Fruit fly (Drosophila melanogaster): ENCODE data around the gene CG17648.
A peak's percentile ranks its signal among the peaks of the same experiment; 100 is the strongest.

The CG17648 gene

dm6 chr2L:1732189-1732588 is 19.9 kb upstream of the CG17648 start, which contains the start of the genes CG17652 and CG17646 (continued):
- no peak for TF ChIP-seq zen (tag; optimal IDR thresholded peaks at IDR 0.05)
- peak; percentile 33 for TF ChIP-seq stwl (tag; optimal IDR thresholded peaks at IDR 0.05)
- peak; percentile 71 for TF ChIP-seq MBD-R2 (GFP tag; IDR thresholded peaks at IDR 0.05)

dm6 chr2L:1733155-1733813 is 18.8 kb upstream of the CG17648 start:
- TF ChIP-seq ac (GFP tag; optimal IDR thresholded peaks at IDR 0.05) (no peak), zfh1 (GFP tag; IDR thresholded peaks at IDR 0.05) (no peak), Med (GFP tag) (peak; percentile 33), CG7372 (GFP tag; IDR thresholded peaks at IDR 0.05) (no peak), cwo (GFP tag; optimal IDR thresholded peaks at IDR 0.05) (no peak), kni (GFP tag; optimal IDR thresholded peaks at IDR 0.05) (peak; percentile 67), CG18619 (GFP tag; optimal IDR thresholded peaks at IDR 0.05) (no peak), chinmo (GFP tag; IDR thresholded peaks at IDR 0.05; ENCODE audit: partially characterized antibody) (0 out of 4 replicates have a peak, but pooled peaks have one; percentile 22)

dm6 chr2L:1735133-1735532 is 17.0 kb upstream of the CG17648 start:
- TF ChIP-seq Mrtf (GFP tag; IDR thresholded peaks at IDR 0.05) (no peak), fd64A (GFP tag; optimal IDR thresholded peaks at IDR 0.05) (peak; percentile 12), CG3995 (GFP tag; optimal IDR thresholded peaks at IDR 0.05) (no peak), CG8290 (GFP tag; optimal IDR thresholded peaks at IDR 0.05) (no peak), CG8290 (tag; optimal IDR thresholded peaks at IDR 0.05) (peak in 1 of 2 experiments; percentile 27), kni (GFP tag; optimal IDR thresholded peaks at IDR 0.05) (no peak), ara (GFP tag; IDR thresholded peaks at IDR 0.05) (0 out of 2 replicates have a peak, but pooled peaks have one; percentile 27), cg (GFP tag; optimal IDR thresholded peaks at IDR 0.05) (no peak), grau (tag; optimal IDR thresholded peaks at IDR 0.05) (no peak), PHDP (tag; optimal IDR thresholded peaks at IDR 0.05) (peak; percentile 9), CG2202 (tag; optimal IDR thresholded peaks at IDR 0.05) (peak; percentile 2), Vsx1 (GFP tag; optimal IDR thresholded peaks at IDR 0.05) (peak; percentile 11), vvl (GFP tag; IDR thresholded peaks at IDR 0.05) (peak; percentile 16; the same call in 1 of the 2 replicates), ATbp (GFP tag; optimal IDR thresholded peaks at IDR 0.05) (peak; percentile 43), CG4854 (GFP tag; optimal IDR thresholded peaks at IDR 0.05) (no peak), CG14710 (tag; optimal IDR thresholded peaks at IDR 0.05) (peak; percentile 13), unpg (GFP tag; optimal IDR thresholded peaks at IDR 0.05) (peak; percentile 22), pfk (GFP tag; optimal IDR thresholded peaks at IDR 0.05) (no peak), CG6272 (GFP tag; IDR thresholded peaks at IDR 0.05) (no peak), schlank (tag; optimal IDR thresholded peaks at IDR 0.05) (peak; percentile 13), Fer3 (tag; optimal IDR thresholded peaks at IDR 0.05) (peak; percentile 9), lab (GFP tag; optimal IDR thresholded peaks at IDR 0.05) (peak; percentile 33), CG3281 (GFP tag; optimal IDR thresholded peaks at IDR 0.05) (peak; percentile 40), mld (GFP tag; IDR thresholded peaks at IDR 0.05; ENCODE audit: partially characterized antibody) (no peak), CG15601 (tag; optimal IDR thresholded peaks at IDR 0.05) (peak; percentile 49), CG3407 (GFP tag; optimal IDR thresholded peaks at IDR 0.05) (peak; percentile 45), CG13424 (tag; optimal IDR thresholded peaks at IDR 0.05) (no peak), CG34376 (GFP tag; optimal IDR thresholded peaks at IDR 0.05) (no peak), CG2875 (GFP tag; optimal IDR thresholded peaks at IDR 0.05) (peak; percentile 9), Chrac-16 (GFP tag; optimal IDR thresholded peaks at IDR 0.05) (no peak), BtbVII (GFP tag; optimal IDR thresholded peaks at IDR 0.05) (no peak), Sox102F (GFP tag; optimal IDR thresholded peaks at IDR 0.05) (no peak), Mad (GFP tag; optimal IDR thresholded peaks at IDR 0.05) (no peak), CG17359 (tag; optimal IDR thresholded peaks at IDR 0.05) (peak; percentile 10), CG12769 (tag; optimal IDR thresholded peaks at IDR 0.05) (peak; percentile 1), Asciz (GFP tag; optimal IDR thresholded peaks at IDR 0.05) (peak; percentile 18)
